Fruit fly (Drosophila melanogaster) whole organism, prepupa: ENCODE data around the gene CG15747.

Source experiments
- CG10631 ChIP-seq: fragments of 200-800 bp; sonication (Bioruptor generic); optimal IDR thresholded peaks from 2 replicates; lab custom pipeline; 2016; ENCODE audit warnings: missing biosample characterization, missing genetic modification characterization
- CG10669 ChIP-seq: fragments of 200-800 bp; sonication (Bioruptor generic); optimal IDR thresholded peaks from 3 replicates; lab custom pipeline; 2018; ENCODE audit warnings: missing biosample characterization, mild to moderate bottlenecking, missing genetic modification characterization, moderate library complexity
- CG11762 ChIP-seq: fragments of 200-800 bp; sonication (Bioruptor generic); optimal IDR thresholded peaks from 3 replicates; lab custom pipeline; 2016; ENCODE audit warnings: missing biosample characterization, missing genetic modification characterization; ENCODE audit not compliant: insufficient read depth
- CG15336 ChIP-seq: fragments of 200-800 bp; sonication (Bioruptor generic); IDR thresholded peaks from 2 replicates; pipeline ENCODE4 v1.3.6; 2022; ENCODE audit warnings: missing biosample characterization, missing genetic modification characterization
- CG1621 ChIP-seq: fragments of 200-800 bp; sonication (Bioruptor generic); optimal IDR thresholded peaks from 3 replicates; lab custom pipeline; 2018; ENCODE audit warnings: missing biosample characterization, mild to moderate bottlenecking, missing genetic modification characterization
- CG16779 ChIP-seq: fragments of 200-800 bp; sonication (Bioruptor generic); optimal IDR thresholded peaks from 3 replicates; lab custom pipeline; 2017; ENCODE audit warnings: missing biosample characterization, mild to moderate bottlenecking, missing genetic modification characterization
- CG3032 ChIP-seq: fragments of 200-800 bp; optimal IDR thresholded peaks from 2 replicates; lab custom pipeline; 2019; ENCODE audit warnings: missing biosample characterization, mild to moderate bottlenecking, missing genetic modification characterization, moderate library complexity
- CG31627 ChIP-seq: fragments of 200-800 bp; sonication (Bioruptor generic); optimal IDR thresholded peaks from 3 replicates; lab custom pipeline; 2016; ENCODE audit warnings: missing biosample characterization, missing genetic modification characterization
- CG32006 ChIP-seq: fragments of 200-800 bp; sonication (Bioruptor generic); optimal IDR thresholded peaks from 3 replicates; lab custom pipeline; 2017; ENCODE audit warnings: missing biosample characterization, mild to moderate bottlenecking, missing genetic modification characterization
- CG3919 ChIP-seq: fragments of 200-800 bp; sonication (Bioruptor generic); optimal IDR thresholded peaks from 3 replicates; lab custom pipeline; 2016; ENCODE audit warnings: missing biosample characterization, missing genetic modification characterization
- CG4318 ChIP-seq: fragments of 200-800 bp; sonication (Bioruptor generic); optimal IDR thresholded peaks from 3 replicates; lab custom pipeline; 2017; ENCODE audit warnings: missing biosample characterization, mild to moderate bottlenecking, missing genetic modification characterization
- CG6163 ChIP-seq: fragments of 200-800 bp; sonication (Bioruptor generic); IDR thresholded peaks from 3 replicates; pipeline ENCODE4 v1.3.6; 2022; ENCODE audit warnings: missing biosample characterization, missing genetic modification characterization
- CG6276 ChIP-seq: fragments of 200-800 bp; sonication (Bioruptor generic); optimal IDR thresholded peaks from 2 replicates; lab custom pipeline; 2017; ENCODE audit warnings: missing biosample characterization, mild to moderate bottlenecking, missing genetic modification characterization
- CG6792 ChIP-seq: fragments of 200-800 bp; sonication (Bioruptor generic); optimal IDR thresholded peaks from 3 replicates; lab custom pipeline; 2016; ENCODE audit warnings: missing biosample characterization, missing genetic modification characterization
- CG6808 ChIP-seq: fragments of 200-800 bp; sonication (Bioruptor generic); optimal IDR thresholded peaks from 3 replicates; lab custom pipeline; 2017; ENCODE audit warnings: missing biosample characterization, missing genetic modification characterization, mild to moderate bottlenecking, moderate library complexity, missing genetic modification reagents
- CG6854 ChIP-seq: fragments of 200-800 bp; sonication (Bioruptor generic); optimal IDR thresholded peaks from 2 replicates; lab custom pipeline; 2017; ENCODE audit warnings: missing biosample characterization, mild to moderate bottlenecking, missing genetic modification characterization
- CG7368 ChIP-seq: fragments of 200-800 bp; sonication (Bioruptor generic); optimal IDR thresholded peaks from 3 replicates; lab custom pipeline; 2016; ENCODE audit warnings: missing biosample characterization, missing genetic modification characterization
- CG8119 ChIP-seq: fragments of 200-800 bp; sonication (Bioruptor generic); IDR thresholded peaks from 3 replicates; pipeline ENCODE4 v1.3.6; 2022; ENCODE audit warnings: missing biosample characterization, missing genetic modification characterization
- CG8319 ChIP-seq: fragments of 200-800 bp; sonication (Bioruptor generic); optimal IDR thresholded peaks from 3 replicates; lab custom pipeline; 2016; ENCODE audit warnings: missing biosample characterization, missing genetic modification characterization
- CG9139 ChIP-seq: fragments of 200-800 bp; sonication (Bioruptor generic); optimal IDR thresholded peaks from 3 replicates; lab custom pipeline; 2017; ENCODE audit warnings: missing biosample characterization, mild to moderate bottlenecking, missing genetic modification characterization
- Eip75B ChIP-seq: fragments of 200-800 bp; sonication (Bioruptor generic); optimal IDR thresholded peaks from 3 replicates; lab custom pipeline; 2016; ENCODE audit warnings: missing biosample characterization, missing genetic modification characterization
- Eip78C ChIP-seq: fragments of 200-800 bp; sonication (Bioruptor generic); peaks from one replicate; lab custom pipeline; 2016; ENCODE audit warnings: missing biosample characterization, missing genetic modification characterization
- Eip93F ChIP-seq: fragments of 200-800 bp; sonication (Bioruptor generic); optimal IDR thresholded peaks from 2 replicates; lab custom pipeline; 2016; ENCODE audit warnings: missing biosample characterization, mild to moderate bottlenecking, missing genetic modification characterization
- Ets21C ChIP-seq: fragments of 200-800 bp; sonication (Bioruptor generic); optimal IDR thresholded peaks from 3 replicates; lab custom pipeline; 2016; ENCODE audit warnings: missing biosample characterization, missing genetic modification characterization
- Gug ChIP-seq: fragments of 200-800 bp; sonication (Bioruptor generic); IDR thresholded peaks from 2 replicates; pipeline ENCODE4 v1.3.6; 2022; ENCODE audit warnings: missing biosample characterization, missing genetic modification characterization
- Hr39 ChIP-seq: fragments of 200-800 bp; sonication (Bioruptor generic); optimal IDR thresholded peaks from 2 replicates; lab custom pipeline; 2016; ENCODE audit warnings: missing biosample characterization, missing genetic modification characterization
- Hr4 ChIP-seq: fragments of 200-800 bp; sonication (Bioruptor generic); optimal IDR thresholded peaks from 3 replicates; lab custom pipeline; 2016; ENCODE audit warnings: missing biosample characterization, missing genetic modification characterization
- Lpt ChIP-seq: fragments of 200-800 bp; sonication (Bioruptor generic); optimal IDR thresholded peaks from 3 replicates; lab custom pipeline; 2016; ENCODE audit warnings: missing biosample characterization, missing genetic modification characterization
- Met ChIP-seq: fragments of 200-800 bp; sonication (Bioruptor generic); optimal IDR thresholded peaks from 3 replicates; lab custom pipeline; 2016; ENCODE audit warnings: missing biosample characterization, missing genetic modification characterization
- Smox ChIP-seq: fragments of 200-800 bp; sonication (Bioruptor generic); optimal IDR thresholded peaks from 3 replicates; lab custom pipeline; 2016; ENCODE audit warnings: missing biosample characterization, missing genetic modification characterization
- Sox102F ChIP-seq: fragments of 200-800 bp; sonication (Bioruptor generic); optimal IDR thresholded peaks from 2 replicates; lab custom pipeline; 2016; ENCODE audit warnings: missing biosample characterization, mild to moderate bottlenecking, missing genetic modification characterization
- Sox14 ChIP-seq: fragments of 200-800 bp; sonication (Bioruptor generic); optimal IDR thresholded peaks from 3 replicates; lab custom pipeline; 2016; ENCODE audit warnings: missing biosample characterization, missing genetic modification characterization
- cyc ChIP-seq: fragments of 200-800 bp; sonication (Bioruptor generic); optimal IDR thresholded peaks from 3 replicates; lab custom pipeline; 2016; ENCODE audit warnings: missing biosample characterization, missing genetic modification characterization
- dac ChIP-seq: fragments of 200-800 bp; sonication (Bioruptor generic); optimal IDR thresholded peaks from 2 replicates; lab custom pipeline; 2017; ENCODE audit warnings: missing biosample characterization, mild to moderate bottlenecking, missing genetic modification characterization
- eg ChIP-seq: fragments of 200-800 bp; sonication (Bioruptor generic); IDR thresholded peaks from 3 replicates; pipeline ENCODE4 v1.3.6; 2022; ENCODE audit warnings: missing biosample characterization, missing genetic modification characterization
- esn ChIP-seq: fragments of 200-800 bp; sonication (Bioruptor generic); optimal IDR thresholded peaks from 2 replicates; lab custom pipeline; 2016; ENCODE audit warnings: missing biosample characterization, mild to moderate bottlenecking, missing genetic modification characterization, moderate library complexity
- fkh ChIP-seq: fragments of 200-800 bp; sonication (Bioruptor generic); optimal IDR thresholded peaks from 3 replicates; lab custom pipeline; 2017; ENCODE audit warnings: missing biosample characterization, mild to moderate bottlenecking, missing genetic modification characterization, moderate library complexity
- lz ChIP-seq: fragments of 200-800 bp; sonication (Bioruptor generic); optimal IDR thresholded peaks from 3 replicates; lab custom pipeline; 2016; ENCODE audit warnings: missing biosample characterization, missing genetic modification characterization
- net ChIP-seq: fragments of 200-800 bp; sonication (Bioruptor generic); optimal IDR thresholded peaks from 3 replicates; lab custom pipeline; 2016; ENCODE audit warnings: missing biosample characterization, missing genetic modification characterization
- pdm3 ChIP-seq: fragments of 200-800 bp; sonication (Bioruptor generic); optimal IDR thresholded peaks from 3 replicates; lab custom pipeline; 2016; ENCODE audit warnings: missing biosample characterization, missing genetic modification characterization
- spab ChIP-seq: fragments of 200-800 bp; sonication (Bioruptor generic); optimal IDR thresholded peaks from 2 replicates; lab custom pipeline; 2017; ENCODE audit warnings: missing biosample characterization, mild to moderate bottlenecking, missing genetic modification characterization, missing genetic modification reagents
- ss ChIP-seq, 2 experiments: fragments of 200-800 bp; sonication (Bioruptor generic); optimal IDR thresholded peaks; 2 replicates in 1 of 2; 3 replicates in 1 of 2; lab custom pipeline; 2017 to 2018; ENCODE audit warnings: mild to moderate bottlenecking in 2 of 2, missing biosample characterization in 2 of 2, missing genetic modification characterization in 2 of 2, moderate library complexity in 1 of 2
- svp ChIP-seq: fragments of 200-800 bp; sonication (Bioruptor generic); peaks from one replicate; lab custom pipeline; 2016; ENCODE audit warnings: missing biosample characterization, missing genetic modification characterization
- topi ChIP-seq: fragments of 200-800 bp; sonication (Bioruptor generic); optimal IDR thresholded peaks from 3 replicates; lab custom pipeline; 2016; ENCODE audit warnings: missing biosample characterization, missing genetic modification characterization
- vri ChIP-seq: fragments of 200-800 bp; sonication (Bioruptor generic); optimal IDR thresholded peaks from 3 replicates; lab custom pipeline; 2016; ENCODE audit warnings: missing biosample characterization, mild to moderate bottlenecking, missing genetic modification characterization

The CG15747 gene

dm6 chrX:13303656-13304647 is 34.2 kb upstream of the CG15747 start:
- TF ChIP-seq CG6854 (GFP tag; lab: Kevin White, UChicago) (peak; percentile 1), topi (GFP tag; lab: Kevin White, UChicago) (peak; percentile 18), CG7368 (no peak), CG16779 (peak; percentile 6), CG3919 (GFP tag; lab: Kevin White, UChicago) (no peak), ss (GFP tag; optimal IDR thresholded peaks at IDR 0.05; lab: Kevin White, UChicago) (peak; percentile 19 to 37), Sox14 (GFP tag; lab: Kevin White, UChicago) (no peak), CG1621 (tag; lab: Kevin White, UChicago) (no peak), Eip78C (GFP tag; lab: Kevin White, UChicago) (peak; percentile 53), CG10669 (GFP tag; lab: Kevin White, UChicago) (no peak), Hr4 (GFP tag; lab: Kevin White, UChicago) (peak; percentile 18), dac (GFP tag; lab: Kevin White, UChicago) (no peak), net (GFP tag; lab: Kevin White, UChicago) (peak; percentile 17), svp (GFP tag; lab: Kevin White, UChicago) (peak; percentile 91), CG8319 (GFP tag; lab: Kevin White, UChicago) (no peak), CG3032 (tag; lab: Kevin White, UChicago) (no peak), esn (GFP tag; lab: Kevin White, UChicago) (peak; percentile 6), Lpt (GFP tag; lab: Kevin White, UChicago) (peak; percentile 4), Met (peak; percentile 24), fkh (GFP tag; lab: Kevin White, UChicago) (peak; percentile 30), CG6276 (GFP tag; lab: Kevin White, UChicago) (no peak), CG6163 (GFP tag; lab: Robert Waterston, UW) (peak; percentile 41; the same call in 1 of the 3 replicates), CG15336 (GFP tag; lab: Robert Waterston, UW) (peak; percentile 21; the same call in 1 of the 2 replicates), eg (GFP tag; lab: Robert Waterston, UW) (0 out of 3 replicates have a peak, but pooled peaks have one; percentile 23), Hr39 (no peak), CG9139 (GFP tag; lab: Kevin White, UChicago) (no peak), vri (GFP tag; lab: Kevin White, UChicago) (peak; percentile 55), CG6808 (GFP tag; lab: Kevin White, UChicago) (peak; percentile 18)

DNA sequence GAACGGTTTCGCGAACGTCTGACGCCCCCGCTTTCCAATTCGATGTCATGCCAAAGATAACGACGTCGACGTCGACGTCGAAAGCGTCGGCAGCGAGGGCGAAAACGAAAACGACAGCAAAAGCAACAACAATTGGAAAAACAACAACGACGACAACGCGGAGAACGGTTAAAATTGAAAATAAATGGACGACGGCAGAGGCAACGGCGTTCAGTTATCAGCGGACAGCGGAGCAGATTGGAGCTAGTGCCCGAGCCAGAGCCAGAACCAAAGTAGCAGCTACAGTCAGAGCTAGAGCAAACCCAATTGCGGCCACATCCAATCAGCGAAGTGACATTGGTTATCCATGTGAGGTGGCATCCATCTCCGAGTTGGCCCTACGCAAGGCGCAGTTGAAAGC is 32.8 kb upstream of the CG15747 start:
- TF ChIP-seq Ets21C (GFP tag; lab: Kevin White, UChicago) (no peak), Hr4 (GFP tag; lab: Kevin White, UChicago) (no peak), net (GFP tag; lab: Kevin White, UChicago) (no peak), dac (GFP tag; lab: Kevin White, UChicago) (no peak), CG15336 (GFP tag; lab: Robert Waterston, UW) (no peak), CG3919 (GFP tag; lab: Kevin White, UChicago) (no peak), CG6808 (GFP tag; lab: Kevin White, UChicago) (peak; percentile 14), Met (no peak), fkh (GFP tag; lab: Kevin White, UChicago) (no peak), Gug (GFP tag; lab: Robert Waterston, UW) (no peak), CG7368 (no peak), topi (GFP tag; lab: Kevin White, UChicago) (no peak), Eip75B (no peak), eg (GFP tag; lab: Robert Waterston, UW) (0 out of 3 replicates have a peak, but pooled peaks have one; percentile 12), CG10631 (GFP tag; lab: Kevin White, UChicago) (no peak), cyc (GFP tag; lab: Kevin White, UChicago) (no peak), Sox102F (GFP tag; lab: Kevin White, UChicago) (no peak), Eip93F (no peak), CG32006 (GFP tag; lab: Kevin White, UChicago) (no peak), Smox (GFP tag; lab: Kevin White, UChicago) (no peak), CG4318 (GFP tag; lab: Kevin White, UChicago) (no peak), Sox14 (GFP tag; lab: Kevin White, UChicago) (no peak), CG8119 (GFP tag; lab: Robert Waterston, UW) (no peak), CG6792 (GFP tag; lab: Kevin White, UChicago) (no peak), spab (GFP tag; lab: Kevin White, UChicago) (no peak), svp (GFP tag; lab: Kevin White, UChicago) (peak; percentile 86), pdm3 (GFP tag; lab: Kevin White, UChicago) (no peak), vri (GFP tag; lab: Kevin White, UChicago) (peak; percentile 37), CG31627 (GFP tag; lab: Kevin White, UChicago) (no peak), ss (GFP tag; optimal IDR thresholded peaks at IDR 0.05; lab: Kevin White, UChicago) (peak in 1 of 2 experiments; percentile 1), Hr39 (no peak), CG11762 (GFP tag; lab: Kevin White, UChicago) (no peak), CG6854 (GFP tag; lab: Kevin White, UChicago) (no peak), lz (GFP tag; lab: Kevin White, UChicago) (no peak)
